Fruit fly (Drosophila melanogaster) whole organism, prepupa: Measurements from ENCODE around the gene CG1835.

Source experiments
- Blimp-1 ChIP-seq: fragments of 200-800 bp; sonication (Bioruptor generic); optimal IDR thresholded peaks from 3 replicates; lab custom pipeline; 2017; ENCODE audit warnings: missing biosample characterization, missing genetic modification characterization, mild to moderate bottlenecking, moderate library complexity, missing genetic modification reagents
- CG10669 ChIP-seq: fragments of 200-800 bp; sonication (Bioruptor generic); optimal IDR thresholded peaks from 3 replicates; lab custom pipeline; 2018; ENCODE audit warnings: missing biosample characterization, mild to moderate bottlenecking, missing genetic modification characterization, moderate library complexity
- CG11294 ChIP-seq: fragments of 200-800 bp; sonication (Bioruptor generic); IDR thresholded peaks from 2 replicates; pipeline ENCODE4 v1.3.6; 2022; ENCODE audit warnings: missing biosample characterization, missing genetic modification characterization
- CG11902 ChIP-seq: fragments of 200-800 bp; sonication (Bioruptor generic); optimal IDR thresholded peaks from 3 replicates; lab custom pipeline; 2016; ENCODE audit warnings: missing biosample characterization, missing genetic modification characterization
- CG1621 ChIP-seq: fragments of 200-800 bp; sonication (Bioruptor generic); optimal IDR thresholded peaks from 3 replicates; lab custom pipeline; 2018; ENCODE audit warnings: missing biosample characterization, mild to moderate bottlenecking, missing genetic modification characterization
- CG16779 ChIP-seq: fragments of 200-800 bp; sonication (Bioruptor generic); optimal IDR thresholded peaks from 3 replicates; lab custom pipeline; 2017; ENCODE audit warnings: missing biosample characterization, mild to moderate bottlenecking, missing genetic modification characterization
- CG3032 ChIP-seq: fragments of 200-800 bp; optimal IDR thresholded peaks from 2 replicates; lab custom pipeline; 2019; ENCODE audit warnings: missing biosample characterization, mild to moderate bottlenecking, missing genetic modification characterization, moderate library complexity
- CG32006 ChIP-seq: fragments of 200-800 bp; sonication (Bioruptor generic); optimal IDR thresholded peaks from 3 replicates; lab custom pipeline; 2017; ENCODE audit warnings: missing biosample characterization, mild to moderate bottlenecking, missing genetic modification characterization
- CG34406 ChIP-seq: fragments of 200-800 bp; sonication (Bioruptor generic); optimal IDR thresholded peaks from 3 replicates; lab custom pipeline; 2016; ENCODE audit warnings: missing biosample characterization, missing genetic modification characterization
- CG6276 ChIP-seq: fragments of 200-800 bp; sonication (Bioruptor generic); optimal IDR thresholded peaks from 2 replicates; lab custom pipeline; 2017; ENCODE audit warnings: missing biosample characterization, mild to moderate bottlenecking, missing genetic modification characterization
- CG6808 ChIP-seq: fragments of 200-800 bp; sonication (Bioruptor generic); optimal IDR thresholded peaks from 3 replicates; lab custom pipeline; 2017; ENCODE audit warnings: missing biosample characterization, missing genetic modification characterization, mild to moderate bottlenecking, moderate library complexity, missing genetic modification reagents
- CG8119 ChIP-seq: fragments of 200-800 bp; sonication (Bioruptor generic); IDR thresholded peaks from 3 replicates; pipeline ENCODE4 v1.3.6; 2022; ENCODE audit warnings: missing biosample characterization, missing genetic modification characterization
- CG8319 ChIP-seq: fragments of 200-800 bp; sonication (Bioruptor generic); optimal IDR thresholded peaks from 3 replicates; lab custom pipeline; 2016; ENCODE audit warnings: missing biosample characterization, missing genetic modification characterization
- CG8632 ChIP-seq: fragments of 200-800 bp; sonication (Bioruptor generic); optimal IDR thresholded peaks from 3 replicates; lab custom pipeline; 2016; ENCODE audit warnings: missing biosample characterization, missing genetic modification characterization
- Eip78C ChIP-seq: fragments of 200-800 bp; sonication (Bioruptor generic); peaks from one replicate; lab custom pipeline; 2016; ENCODE audit warnings: missing biosample characterization, missing genetic modification characterization
- Ets21C ChIP-seq: fragments of 200-800 bp; sonication (Bioruptor generic); optimal IDR thresholded peaks from 3 replicates; lab custom pipeline; 2016; ENCODE audit warnings: missing biosample characterization, missing genetic modification characterization
- Ets96B ChIP-seq: fragments of 200-800 bp; optimal IDR thresholded peaks from 2 replicates; lab custom pipeline; 2019; ENCODE audit warnings: missing biosample characterization, mild to moderate bottlenecking, missing genetic modification characterization, moderate library complexity
- Gug ChIP-seq: fragments of 200-800 bp; sonication (Bioruptor generic); IDR thresholded peaks from 2 replicates; pipeline ENCODE4 v1.3.6; 2022; ENCODE audit warnings: missing biosample characterization, missing genetic modification characterization
- Hr39 ChIP-seq: fragments of 200-800 bp; sonication (Bioruptor generic); optimal IDR thresholded peaks from 2 replicates; lab custom pipeline; 2016; ENCODE audit warnings: missing biosample characterization, missing genetic modification characterization
- Lpt ChIP-seq: fragments of 200-800 bp; sonication (Bioruptor generic); optimal IDR thresholded peaks from 3 replicates; lab custom pipeline; 2016; ENCODE audit warnings: missing biosample characterization, missing genetic modification characterization
- Met ChIP-seq: fragments of 200-800 bp; sonication (Bioruptor generic); optimal IDR thresholded peaks from 3 replicates; lab custom pipeline; 2016; ENCODE audit warnings: missing biosample characterization, missing genetic modification characterization
- OdsH ChIP-seq: fragments of 200-800 bp; sonication (Bioruptor generic); optimal IDR thresholded peaks from 3 replicates; lab custom pipeline; 2016; ENCODE audit warnings: missing biosample characterization, missing genetic modification characterization
- Smox ChIP-seq: fragments of 200-800 bp; sonication (Bioruptor generic); optimal IDR thresholded peaks from 3 replicates; lab custom pipeline; 2016; ENCODE audit warnings: missing biosample characterization, missing genetic modification characterization
- Sox14 ChIP-seq: fragments of 200-800 bp; sonication (Bioruptor generic); optimal IDR thresholded peaks from 3 replicates; lab custom pipeline; 2016; ENCODE audit warnings: missing biosample characterization, missing genetic modification characterization
- Sox15 ChIP-seq: fragments of 200-800 bp; sonication (Bioruptor generic); optimal IDR thresholded peaks from 3 replicates; lab custom pipeline; 2016; ENCODE audit warnings: missing biosample characterization, missing genetic modification characterization
- cyc ChIP-seq: fragments of 200-800 bp; sonication (Bioruptor generic); optimal IDR thresholded peaks from 3 replicates; lab custom pipeline; 2016; ENCODE audit warnings: missing biosample characterization, missing genetic modification characterization
- dac ChIP-seq: fragments of 200-800 bp; sonication (Bioruptor generic); optimal IDR thresholded peaks from 2 replicates; lab custom pipeline; 2017; ENCODE audit warnings: missing biosample characterization, mild to moderate bottlenecking, missing genetic modification characterization
- dsx ChIP-seq: fragments of 200-800 bp; optimal IDR thresholded peaks from 3 replicates; lab custom pipeline; 2019; ENCODE audit warnings: missing biosample characterization, mild to moderate bottlenecking, missing genetic modification characterization, moderate library complexity; ENCODE audit not compliant: poor library complexity, severe bottlenecking
- eg ChIP-seq: fragments of 200-800 bp; sonication (Bioruptor generic); IDR thresholded peaks from 3 replicates; pipeline ENCODE4 v1.3.6; 2022; ENCODE audit warnings: missing biosample characterization, missing genetic modification characterization
- esn ChIP-seq: fragments of 200-800 bp; sonication (Bioruptor generic); optimal IDR thresholded peaks from 2 replicates; lab custom pipeline; 2016; ENCODE audit warnings: missing biosample characterization, mild to moderate bottlenecking, missing genetic modification characterization, moderate library complexity
- fd59A ChIP-seq: fragments of 200-800 bp; sonication (Bioruptor generic); optimal IDR thresholded peaks from 2 replicates; lab custom pipeline; 2017; ENCODE audit warnings: missing biosample characterization, mild to moderate bottlenecking, missing genetic modification characterization, missing genetic modification reagents
- fkh ChIP-seq: fragments of 200-800 bp; sonication (Bioruptor generic); optimal IDR thresholded peaks from 3 replicates; lab custom pipeline; 2017; ENCODE audit warnings: missing biosample characterization, mild to moderate bottlenecking, missing genetic modification characterization, moderate library complexity
- lz ChIP-seq: fragments of 200-800 bp; sonication (Bioruptor generic); optimal IDR thresholded peaks from 3 replicates; lab custom pipeline; 2016; ENCODE audit warnings: missing biosample characterization, missing genetic modification characterization
- pdm3 ChIP-seq: fragments of 200-800 bp; sonication (Bioruptor generic); optimal IDR thresholded peaks from 3 replicates; lab custom pipeline; 2016; ENCODE audit warnings: missing biosample characterization, missing genetic modification characterization
- salr ChIP-seq, 2 experiments: fragments of 200-800 bp; sonication (Bioruptor generic); optimal IDR thresholded peaks; 3 replicates each; lab custom pipeline; 2016 to 2018; ENCODE audit warnings: missing biosample characterization in 2 of 2, missing genetic modification characterization in 2 of 2, mild to moderate bottlenecking in 1 of 2
- ss ChIP-seq, 2 experiments: fragments of 200-800 bp; sonication (Bioruptor generic); optimal IDR thresholded peaks; 2 replicates in 1 of 2; 3 replicates in 1 of 2; lab custom pipeline; 2017 to 2018; ENCODE audit warnings: mild to moderate bottlenecking in 2 of 2, missing biosample characterization in 2 of 2, missing genetic modification characterization in 2 of 2, moderate library complexity in 1 of 2
- svp ChIP-seq: fragments of 200-800 bp; sonication (Bioruptor generic); peaks from one replicate; lab custom pipeline; 2016; ENCODE audit warnings: missing biosample characterization, missing genetic modification characterization
- vri ChIP-seq: fragments of 200-800 bp; sonication (Bioruptor generic); optimal IDR thresholded peaks from 3 replicates; lab custom pipeline; 2016; ENCODE audit warnings: missing biosample characterization, mild to moderate bottlenecking, missing genetic modification characterization

CG1835 gene

DNA sequence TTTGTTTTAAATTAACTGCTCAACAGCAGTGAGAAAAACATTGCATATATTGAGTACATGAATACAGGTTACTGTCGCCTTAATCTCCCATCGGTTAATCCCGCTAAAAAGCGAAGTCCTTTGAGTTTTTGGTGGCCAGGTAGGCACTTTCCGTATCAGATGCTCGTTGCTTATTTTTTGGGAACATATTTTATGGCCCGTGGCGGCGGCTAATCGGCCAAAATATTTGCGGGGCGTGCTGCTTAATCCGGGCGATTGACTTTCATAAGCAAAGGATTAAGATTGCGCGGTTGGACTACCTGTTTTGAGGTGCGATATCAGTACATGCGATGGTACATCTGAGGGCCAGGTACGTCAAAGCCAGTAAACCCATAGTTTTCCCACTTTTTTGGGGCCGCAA is 29.5 kb downstream of the CG1835 start:
- no peak for TF ChIP-seq Met (GFP tag; lab: Kevin White, UChicago)
- TF ChIP-seq CG34406 (GFP tag; lab: Kevin White, UChicago), result no peak

DNA sequence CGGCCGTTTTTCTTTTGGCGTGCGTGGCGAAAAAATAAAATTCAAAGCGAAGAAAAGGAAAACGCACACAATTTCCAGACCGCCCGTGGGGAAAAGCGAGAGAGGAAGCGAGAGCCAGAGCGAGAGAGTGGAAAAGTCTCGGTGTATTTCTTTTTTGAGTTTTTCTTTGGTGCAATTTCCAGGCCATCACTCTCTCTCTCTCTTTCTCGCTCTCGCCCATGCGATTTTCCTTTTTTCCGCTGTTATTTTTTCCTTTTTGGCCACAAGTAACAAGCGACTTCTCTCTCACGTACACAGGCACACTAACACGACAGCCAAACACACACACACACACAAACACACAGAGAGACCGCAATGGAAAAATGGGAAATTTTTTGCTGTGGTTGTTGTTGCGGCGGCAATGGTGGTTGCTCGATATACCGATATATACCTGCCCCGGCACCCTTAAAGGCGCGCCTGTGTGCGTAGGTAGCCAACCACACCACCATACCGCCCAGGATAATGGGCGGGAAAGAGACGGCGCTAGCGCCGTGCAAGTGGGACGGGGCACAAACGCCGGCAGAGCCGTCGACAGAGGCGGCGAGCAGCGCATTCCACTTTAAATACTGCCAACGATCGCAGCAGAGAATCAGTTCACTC is 32.2 kb downstream of the CG1835 start:
- no peak for TF ChIP-seq dsx (GFP tag; lab: Kevin White, UChicago)
- TF ChIP-seq CG8632 (GFP tag; lab: Kevin White, UChicago), result no peak
- no peak for TF ChIP-seq CG6808 (GFP tag; lab: Kevin White, UChicago)
- no peak for TF ChIP-seq Gug (GFP tag; lab: Robert Waterston, UW)
- no peak for TF ChIP-seq svp (GFP tag; lab: Kevin White, UChicago)
- no peak for TF ChIP-seq dac
- peak in 1 of 2 experiments; percentile 7 for TF ChIP-seq ss (GFP tag; optimal IDR thresholded peaks at IDR 0.05; lab: Kevin White, UChicago)
- no peak for TF ChIP-seq Smox (GFP tag; lab: Kevin White, UChicago)
- TF ChIP-seq Lpt (GFP tag; lab: Kevin White, UChicago), result no peak
- no peak for TF ChIP-seq Sox15 (GFP tag; lab: Kevin White, UChicago)
- no peak for TF ChIP-seq CG3032 (tag; lab: Kevin White, UChicago)
- no peak for TF ChIP-seq CG1621
- peak; percentile 42; the same call in 1 of the 3 replicates for TF ChIP-seq eg
- peak; percentile 11 for TF ChIP-seq CG32006 (GFP tag; lab: Kevin White, UChicago)

DNA sequence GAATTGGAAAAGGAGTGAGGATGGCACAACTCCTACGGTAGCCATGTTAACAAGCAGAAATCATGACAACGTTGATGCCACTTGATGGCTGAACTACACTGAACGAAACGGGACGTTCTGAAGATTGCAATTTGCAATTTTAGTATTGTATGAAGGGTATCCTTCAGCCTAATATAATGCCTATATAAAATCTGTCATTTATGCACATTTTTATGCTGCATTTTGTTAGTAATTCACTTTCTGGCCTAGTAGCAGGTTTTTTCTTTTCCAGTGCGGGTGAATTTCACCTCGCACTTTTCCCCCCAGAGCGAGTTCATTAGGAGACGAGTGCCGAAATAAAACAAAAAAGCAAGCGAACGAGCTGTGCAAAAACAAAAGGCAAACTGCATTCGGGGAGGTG is 41.2 kb downstream of the CG1835 start:
- TF ChIP-seq OdsH (GFP tag; lab: Kevin White, UChicago) (no peak), esn (GFP tag; lab: Kevin White, UChicago) (no peak), eg (no peak), vri (no peak), fkh (no peak), cyc (GFP tag; lab: Kevin White, UChicago) (peak; percentile 4), CG3032 (tag; lab: Kevin White, UChicago) (no peak), CG8119 (no peak)

DNA sequence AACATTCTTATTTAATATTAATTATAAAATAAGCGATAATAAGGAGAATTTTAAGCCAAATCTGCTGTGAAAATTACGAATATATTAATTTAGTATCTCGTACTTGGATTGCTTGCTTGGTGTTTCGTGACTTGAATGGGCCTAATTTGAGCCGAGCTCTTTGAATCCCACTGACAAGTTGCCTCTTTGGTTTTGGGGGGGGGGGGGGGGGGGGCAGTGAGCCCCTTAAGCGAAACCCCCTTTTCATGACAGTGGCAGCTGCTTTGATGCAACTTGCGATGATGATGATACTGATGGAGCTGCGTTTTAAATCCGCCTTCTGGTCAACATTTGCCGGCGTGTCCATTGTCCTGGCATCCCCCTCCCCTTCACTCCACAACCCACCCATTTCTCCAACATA is 42.6 kb downstream of the CG1835 start:
- TF ChIP-seq Ets96B (tag; lab: Kevin White, UChicago), result no peak
- TF ChIP-seq CG8119, result no peak
- TF ChIP-seq ss (GFP tag; optimal IDR thresholded peaks at IDR 0.05; lab: Kevin White, UChicago), result no peak
- TF ChIP-seq Sox14 (GFP tag; lab: Kevin White, UChicago), result no peak
- no peak for TF ChIP-seq Lpt (GFP tag; lab: Kevin White, UChicago)
- TF ChIP-seq pdm3 (GFP tag; lab: Kevin White, UChicago), result no peak
- TF ChIP-seq CG10669 (GFP tag; lab: Kevin White, UChicago), result no peak
- TF ChIP-seq dac, result no peak
- TF ChIP-seq Eip78C (GFP tag; lab: Kevin White, UChicago), result no peak
- no peak for TF ChIP-seq CG11902 (GFP tag; lab: Kevin White, UChicago)
- no peak for TF ChIP-seq fd59A (GFP tag; lab: Kevin White, UChicago)

DNA sequence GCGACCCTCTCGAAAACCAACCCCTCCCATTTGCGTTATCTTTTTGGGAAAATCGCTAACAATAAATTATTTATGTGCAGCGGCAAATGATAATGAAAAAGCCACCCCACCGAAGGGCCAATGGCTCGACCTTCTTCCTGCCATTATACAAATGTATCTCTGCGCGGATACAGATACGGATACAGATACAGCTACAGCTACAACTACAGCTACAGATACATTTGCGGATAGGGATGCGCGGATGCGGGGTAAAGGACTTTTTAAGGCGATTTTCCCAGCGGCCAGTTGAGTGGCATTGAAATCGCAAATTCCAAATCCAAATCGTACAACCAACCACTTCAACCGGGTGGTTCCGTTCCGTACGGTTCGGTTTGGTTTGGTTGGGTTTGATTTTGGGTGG is 48.0 kb downstream of the CG1835 start:
- TF ChIP-seq Blimp-1, result no peak
- TF ChIP-seq Met (GFP tag; lab: Kevin White, UChicago), result no peak
- no peak for TF ChIP-seq CG34406 (GFP tag; lab: Kevin White, UChicago)
- TF ChIP-seq Gug (GFP tag; lab: Robert Waterston, UW), result no peak
- no peak for TF ChIP-seq Ets21C (GFP tag; lab: Kevin White, UChicago)
- no peak for TF ChIP-seq CG16779
- no peak for TF ChIP-seq Sox15 (GFP tag; lab: Kevin White, UChicago)
- TF ChIP-seq Hr39 (GFP tag; lab: Kevin White, UChicago), result no peak
- no peak for TF ChIP-seq Smox (GFP tag; lab: Kevin White, UChicago)
- no peak for TF ChIP-seq dac
- TF ChIP-seq vri, result no peak
- no peak for TF ChIP-seq CG6276 (GFP tag; lab: Kevin White, UChicago)
- no peak for TF ChIP-seq svp (GFP tag; lab: Kevin White, UChicago)
- TF ChIP-seq pdm3 (GFP tag; lab: Kevin White, UChicago), result no peak
- TF ChIP-seq lz (GFP tag; lab: Kevin White, UChicago), result no peak
- no peak for TF ChIP-seq salr (GFP tag; optimal IDR thresholded peaks at IDR 0.05; lab: Kevin White, UChicago)
- TF ChIP-seq Eip78C (GFP tag; lab: Kevin White, UChicago), result no peak
- TF ChIP-seq CG8319 (GFP tag; lab: Kevin White, UChicago), result no peak
- TF ChIP-seq CG11294 (GFP tag; lab: Robert Waterston, UW), result no peak
